Fruit fly (Drosophila melanogaster) whole organism, embryonic: ENCODE results near the gene CG2712.

Source experiments
- ATbp ChIP-seq: fragments of 200-800 bp; sonication (Bioruptor generic); optimal IDR thresholded peaks from 2 replicates; lab custom pipeline; 2017; ENCODE audit warnings: missing biosample characterization, mild to moderate bottlenecking, missing genetic modification characterization, missing genetic modification reagents
- Blimp-1 ChIP-seq: fragments of 200-800 bp; sonication (Bioruptor generic); optimal IDR thresholded peaks from 3 replicates; lab custom pipeline; 2018; ENCODE audit warnings: missing biosample characterization, missing genetic modification characterization, mild to moderate bottlenecking, moderate library complexity, missing genetic modification reagents
- CG10267 ChIP-seq: fragments of 200-800 bp; sonication (Bioruptor generic); optimal IDR thresholded peaks from 2 replicates; lab custom pipeline; 2018; ENCODE audit warnings: missing biosample characterization, mild to moderate bottlenecking, missing genetic modification characterization, moderate library complexity
- CG10462 ChIP-seq: fragments of 200-800 bp; sonication (Bioruptor generic); optimal IDR thresholded peaks from 2 replicates; lab custom pipeline; 2016; ENCODE audit warnings: missing biosample characterization, missing genetic modification characterization
- CG11723 ChIP-seq: fragments of 200-800 bp; sonication (Bioruptor generic); optimal IDR thresholded peaks from 2 replicates; lab custom pipeline; 2017; ENCODE audit warnings: missing biosample characterization, mild to moderate bottlenecking, missing genetic modification characterization
- CG14014 ChIP-seq: fragments of 200-800 bp; sonication (Bioruptor generic); IDR thresholded peaks from 2 replicates; pipeline ENCODE4 v1.3.6; 2022; ENCODE audit warnings: missing biosample characterization, missing genetic modification characterization
- CG15011 ChIP-seq: fragments of 200-800 bp; sonication (Bioruptor generic); optimal IDR thresholded peaks from 3 replicates; lab custom pipeline; 2018; ENCODE audit warnings: missing biosample characterization, mild to moderate bottlenecking, missing genetic modification characterization
- CG15073 ChIP-seq: fragments of 200-800 bp; sonication (Bioruptor generic); optimal IDR thresholded peaks from 2 replicates; lab custom pipeline; 2016; ENCODE audit warnings: missing biosample characterization, missing genetic modification characterization
- CG17361 ChIP-seq: fragments of 200-800 bp; sonication (Bioruptor generic); IDR thresholded peaks from 3 replicates; pipeline ENCODE4 v1.3.6; 2022; ENCODE audit warnings: missing biosample characterization, missing genetic modification characterization
- CG17385 ChIP-seq: fragments of 200-800 bp; sonication (Bioruptor generic); optimal IDR thresholded peaks from 3 replicates; lab custom pipeline; 2018; ENCODE audit warnings: missing biosample characterization, mild to moderate bottlenecking, missing genetic modification characterization
- CG17829 ChIP-seq: fragments of 200-800 bp; optimal IDR thresholded peaks from 2 replicates; lab custom pipeline; 2019; ENCODE audit warnings: missing biosample characterization, mild to moderate bottlenecking, missing genetic modification characterization, moderate library complexity
- CG2120 ChIP-seq: fragments of 200-800 bp; sonication (Bioruptor generic); optimal IDR thresholded peaks from 3 replicates; lab custom pipeline; 2016; ENCODE audit warnings: missing biosample characterization, missing genetic modification characterization
- CG3065 ChIP-seq: fragments of 200-800 bp; sonication (Bioruptor generic); optimal IDR thresholded peaks from 2 replicates; lab custom pipeline; 2016; ENCODE audit warnings: missing biosample characterization, missing genetic modification characterization
- CG31224 ChIP-seq: fragments of 200-800 bp; sonication (Bioruptor generic); IDR thresholded peaks from 2 replicates; pipeline ENCODE4 v1.3.6; 2022; ENCODE audit warnings: missing biosample characterization, missing genetic modification characterization
- CG34224 ChIP-seq: fragments of 200-800 bp; sonication (Bioruptor generic); IDR thresholded peaks from 3 replicates; pipeline ENCODE4 v1.3.6; 2022; ENCODE audit warnings: missing biosample characterization, missing genetic modification characterization; ENCODE audit not compliant: partially characterized antibody
- CG6683 ChIP-seq: fragments of 200-800 bp; sonication (Bioruptor generic); optimal IDR thresholded peaks from 2 replicates; lab custom pipeline; 2017; ENCODE audit warnings: missing biosample characterization, mild to moderate bottlenecking, missing genetic modification characterization, missing genetic modification reagents
- CG6689 ChIP-seq: fragments of 200-800 bp; sonication (Bioruptor generic); IDR thresholded peaks from 2 replicates; pipeline ENCODE4 v1.3.6; 2022; ENCODE audit warnings: missing biosample characterization, missing genetic modification characterization
- CG8359 ChIP-seq: fragments of 200-800 bp; sonication (Bioruptor generic); optimal IDR thresholded peaks from 2 replicates; lab custom pipeline; 2017; ENCODE audit warnings: missing biosample characterization, mild to moderate bottlenecking, missing genetic modification characterization, borderline replicate concordance
- CG8924 ChIP-seq: fragments of 200-800 bp; optimal IDR thresholded peaks from 3 replicates; lab custom pipeline; 2019; ENCODE audit warnings: missing biosample characterization, mild to moderate bottlenecking, missing genetic modification characterization, moderate library complexity
- CoRest ChIP-seq: fragments of 200-800 bp; sonication (Bioruptor generic); optimal IDR thresholded peaks from 3 replicates; lab custom pipeline; 2018; ENCODE audit warnings: missing biosample characterization, mild to moderate bottlenecking, missing genetic modification characterization, moderate library complexity
- Dbx ChIP-seq: fragments of 200-800 bp; sonication (Bioruptor generic); IDR thresholded peaks from 3 replicates; pipeline ENCODE4 v1.3.6; 2022; ENCODE audit warnings: missing biosample characterization, missing genetic modification characterization
- Dek ChIP-seq: fragments of 200-800 bp; sonication (Bioruptor generic); optimal IDR thresholded peaks from 3 replicates; lab custom pipeline; 2019; ENCODE audit warnings: missing biosample characterization, mild to moderate bottlenecking, missing genetic modification characterization, moderate library complexity
- Ets65A ChIP-seq: fragments of 200-800 bp; sonication (Bioruptor generic); peaks from one replicate; lab custom pipeline; 2016; ENCODE audit warnings: missing biosample characterization, missing genetic modification characterization
- HLH3B ChIP-seq: fragments of 200-800 bp; sonication (Bioruptor generic); IDR thresholded peaks from 2 replicates; pipeline ENCODE4 v1.3.6; 2022; ENCODE audit warnings: missing biosample characterization, missing genetic modification characterization
- Hey ChIP-seq: fragments of 200-800 bp; sonication (Bioruptor generic); optimal IDR thresholded peaks from 3 replicates; lab custom pipeline; 2018; ENCODE audit warnings: missing biosample characterization, mild to moderate bottlenecking, missing genetic modification characterization
- Hmr ChIP-seq: fragments of 200-800 bp; sonication (Bioruptor generic); optimal IDR thresholded peaks from 3 replicates; lab custom pipeline; 2017; ENCODE audit warnings: mild to moderate bottlenecking, missing biosample characterization, missing genetic modification reagents, missing genetic modification characterization
- Hr51 ChIP-seq, 2 experiments: fragments of 200-800 bp; sonication (Bioruptor generic); optimal IDR thresholded peaks; 2 replicates in 1 of 2; 3 replicates in 1 of 2; lab custom pipeline; 2016 to 2018; ENCODE audit warnings: missing biosample characterization in 2 of 2, missing genetic modification characterization in 2 of 2, mild to moderate bottlenecking in 1 of 2, moderate library complexity in 1 of 2
- Meics ChIP-seq: fragments of 200-800 bp; sonication (Bioruptor generic); optimal IDR thresholded peaks from 2 replicates; lab custom pipeline; 2017; ENCODE audit warnings: missing biosample characterization, mild to moderate bottlenecking, missing genetic modification characterization
- Neu2 ChIP-seq: fragments of 200-800 bp; sonication (Bioruptor generic); optimal IDR thresholded peaks from 3 replicates; lab custom pipeline; 2016; ENCODE audit warnings: missing biosample characterization, missing genetic modification characterization, borderline replicate concordance
- Oaz ChIP-seq: fragments of 200-800 bp; sonication (Bioruptor generic); IDR thresholded peaks from 2 replicates; pipeline ENCODE4 v1.3.6; 2022; ENCODE audit warnings: missing biosample characterization, missing genetic modification characterization
- Oli ChIP-seq: fragments of 200-800 bp; sonication (Bioruptor generic); optimal IDR thresholded peaks from 2 replicates; lab custom pipeline; 2018; ENCODE audit warnings: missing biosample characterization, mild to moderate bottlenecking, missing genetic modification characterization, moderate library complexity
- Optix ChIP-seq: fragments of 200-800 bp; sonication (Bioruptor generic); IDR thresholded peaks from 3 replicates; pipeline ENCODE4 v1.3.6; 2022; ENCODE audit warnings: missing biosample characterization, missing genetic modification characterization
- PHDP ChIP-seq: fragments of 200-800 bp; sonication (Bioruptor generic); optimal IDR thresholded peaks from 3 replicates; lab custom pipeline; 2018; ENCODE audit warnings: missing biosample characterization, mild to moderate bottlenecking, missing genetic modification characterization, moderate library complexity
- Rfx ChIP-seq: fragments of 200-800 bp; sonication (Bioruptor generic); IDR thresholded peaks from 2 replicates; pipeline ENCODE4 v1.3.6; 2022; ENCODE audit warnings: missing biosample characterization, missing genetic modification characterization
- Sox100B ChIP-seq: fragments of 200-800 bp; sonication (Bioruptor generic); optimal IDR thresholded peaks from 3 replicates; lab custom pipeline; 2018; ENCODE audit warnings: missing biosample characterization, mild to moderate bottlenecking, missing genetic modification characterization
- Xbp1 ChIP-seq: fragments of 200-800 bp; sonication (Bioruptor generic); optimal IDR thresholded peaks from 3 replicates; lab custom pipeline; 2016; ENCODE audit warnings: missing biosample characterization, mild to moderate bottlenecking, missing genetic modification characterization
- az2 ChIP-seq: fragments of 200-800 bp; sonication (Bioruptor generic); optimal IDR thresholded peaks from 3 replicates; lab custom pipeline; 2016; ENCODE audit warnings: missing biosample characterization, missing genetic modification characterization
- crol ChIP-seq: fragments of 200-800 bp; sonication (Bioruptor generic); IDR thresholded peaks from 2 replicates; pipeline ENCODE4 v1.3.6; 2022; ENCODE audit warnings: missing biosample characterization, missing genetic modification characterization
- fd96Cb ChIP-seq: fragments of 200-800 bp; sonication (Bioruptor generic); optimal IDR thresholded peaks from 2 replicates; lab custom pipeline; 2018; ENCODE audit warnings: missing biosample characterization, mild to moderate bottlenecking, missing genetic modification characterization, moderate library complexity
- fu2 ChIP-seq: fragments of 200-800 bp; sonication (Bioruptor generic); optimal IDR thresholded peaks from 2 replicates; lab custom pipeline; 2016; ENCODE audit warnings: missing biosample characterization, missing genetic modification characterization
- grau ChIP-seq: fragments of 200-800 bp; optimal IDR thresholded peaks from 3 replicates; lab custom pipeline; 2019; ENCODE audit warnings: missing biosample characterization, mild to moderate bottlenecking, missing genetic modification characterization, moderate library complexity
- ken ChIP-seq: fragments of 200-800 bp; sonication (Bioruptor generic); IDR thresholded peaks from 3 replicates; pipeline ENCODE4 v1.3.6; 2022; ENCODE audit warnings: missing biosample characterization, missing genetic modification characterization
- nmo ChIP-seq: fragments of 200-800 bp; sonication (Bioruptor generic); optimal IDR thresholded peaks from 2 replicates; lab custom pipeline; 2018; ENCODE audit warnings: missing biosample characterization, mild to moderate bottlenecking, missing genetic modification characterization, moderate library complexity
- prd ChIP-seq, 3 experiments: fragments of >200 bp in 2 of 3; fragments of 200-800 bp in 1 of 3; sonication (Bioruptor generic) in 1 of 3; optimal IDR thresholded peaks in 2 of 3; IDR thresholded peaks in 1 of 3; 2 replicates in 2 of 3; 3 replicates in 1 of 3; pipeline versions ENCODE4 v1.3.6 to Lab custom; 2017 to 2022; ENCODE audit warnings: missing biosample characterization in 1 of 3, missing genetic modification characterization in 1 of 3
- pum ChIP-seq: fragments of 200-800 bp; sonication (Bioruptor generic); optimal IDR thresholded peaks from 2 replicates; lab custom pipeline; 2016; ENCODE audit warnings: missing biosample characterization, missing genetic modification characterization
- slbo ChIP-seq: fragments of 200-800 bp; sonication (Bioruptor generic); IDR thresholded peaks from 2 replicates; pipeline ENCODE4 v1.3.6; 2022; ENCODE audit warnings: missing biosample characterization, missing genetic modification characterization
- stc ChIP-seq: fragments of 200-800 bp; sonication (Bioruptor generic); IDR thresholded peaks from 2 replicates; pipeline ENCODE4 v1.3.6; 2022; ENCODE audit warnings: missing biosample characterization, missing genetic modification characterization
- sug ChIP-seq: fragments of 200-800 bp; optimal IDR thresholded peaks from 2 replicates; lab custom pipeline; 2019; ENCODE audit warnings: missing biosample characterization, mild to moderate bottlenecking, missing genetic modification characterization, moderate library complexity
- ttk ChIP-seq: fragments of 200-800 bp; sonication (Bioruptor generic); IDR thresholded peaks from 2 replicates; pipeline ENCODE4 v2.1.2; 2022; ENCODE audit warnings: missing biosample characterization, missing genetic modification characterization
- tup ChIP-seq: fragments of 200-800 bp; sonication (Bioruptor generic); optimal IDR thresholded peaks from 2 replicates; lab custom pipeline; 2016; ENCODE audit warnings: missing biosample characterization, mild to moderate bottlenecking, missing genetic modification characterization, moderate library complexity

Gene CG2712

DNA sequence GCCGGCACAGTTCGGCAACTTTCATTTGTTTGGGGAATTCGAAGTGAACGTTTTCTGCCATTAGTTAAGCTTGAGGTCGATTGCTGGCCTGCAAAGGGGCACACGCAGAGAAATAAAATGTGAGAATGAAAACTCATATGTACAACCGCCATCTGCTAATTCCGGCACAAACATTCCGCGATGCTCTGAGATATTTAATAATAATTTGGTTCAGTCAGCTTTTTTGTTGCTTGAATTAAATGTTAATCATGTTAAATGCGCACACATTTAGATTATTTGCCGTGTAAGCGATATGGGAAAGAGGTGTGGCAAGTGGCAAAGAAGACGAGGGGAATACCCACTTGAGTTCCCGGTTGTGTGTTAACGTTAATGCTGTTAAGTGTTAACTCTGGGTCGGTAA lies 25.1 kb downstream of the CG2712 start (continued):
- TF ChIP-seq CG34224 (GFP tag; lab: Robert Waterston, UW) = no peak
- peak; percentile 8 for TF ChIP-seq ATbp
- peak; percentile 56 for TF ChIP-seq HLH3B (GFP tag; lab: Robert Waterston, UW)
- no peak for TF ChIP-seq CG3065 (GFP tag; lab: Kevin White, UChicago)
- TF ChIP-seq fu2 (GFP tag; lab: Kevin White, UChicago) = no peak
- TF ChIP-seq Hr51 (GFP tag; optimal IDR thresholded peaks at IDR 0.05; lab: Kevin White, UChicago) = peak in 1 of 2 experiments; percentile 14
- TF ChIP-seq CG11723 = no peak
- peak; percentile 77 for TF ChIP-seq Ets65A (GFP tag; lab: Kevin White, UChicago)
- TF ChIP-seq CG14014 = 0 out of 2 replicates have a peak, but pooled peaks have one; percentile 25
- 0 out of 3 replicates have a peak, but pooled peaks have one; percentile 12 for TF ChIP-seq Optix (GFP tag; lab: Robert Waterston, UW)
- no peak for TF ChIP-seq CG10462
- peak; percentile 44; the same call in 1 of the 3 replicates for TF ChIP-seq Dbx (GFP tag; lab: Robert Waterston, UW)
- TF ChIP-seq CG8924 (tag; lab: Kevin White, UChicago) = no peak
- no peak for TF ChIP-seq Neu2 (GFP tag; lab: Kevin White, UChicago)
- TF ChIP-seq slbo (GFP tag; lab: Robert Waterston, UW) = peak; percentile 45
- no peak for TF ChIP-seq fd96Cb (tag; lab: Kevin White, UChicago)
- no peak for TF ChIP-seq CG15011 (GFP tag; lab: Kevin White, UChicago)
- TF ChIP-seq Oaz (GFP tag; lab: Robert Waterston, UW) = no peak
- TF ChIP-seq CG31224 (GFP tag; lab: Robert Waterston, UW) = no peak
- TF ChIP-seq Rfx = peak; percentile 40
- peak; percentile 9 for TF ChIP-seq CG10267 (tag; lab: Kevin White, UChicago)
- peak; percentile 1 for TF ChIP-seq Sox100B
- peak; percentile 17 for TF ChIP-seq CG17385 (GFP tag; lab: Kevin White, UChicago)
- no peak for TF ChIP-seq CoRest (tag; lab: Kevin White, UChicago)
- TF ChIP-seq CG2120 (GFP tag; lab: Kevin White, UChicago) = peak; percentile 32
- peak; percentile 5 for TF ChIP-seq PHDP
- TF ChIP-seq CG6689 = no peak
- no peak for TF ChIP-seq prd (optimal IDR thresholded peaks at IDR 0.05; lab: Kevin White, UChicago)
- TF ChIP-seq prd (GFP tag; IDR thresholded peaks at IDR 0.05; lab: Robert Waterston, UW) = 0 out of 3 replicates have a peak, but pooled peaks have one; percentile 29
- peak; percentile 15; the same call in 1 of the 2 replicates for TF ChIP-seq ttk (GFP tag; lab: Robert Waterston, UW)
- peak; percentile 11 for TF ChIP-seq CG17829 (tag; lab: Kevin White, UChicago)
- peak; percentile 28 for TF ChIP-seq Xbp1 (GFP tag; lab: Kevin White, UChicago)
- TF ChIP-seq CG17361 (GFP tag; lab: Robert Waterston, UW) = 0 out of 3 replicates have a peak, but pooled peaks have one; percentile 13
- peak; percentile 14 for TF ChIP-seq az2 (GFP tag; lab: Kevin White, UChicago)
- TF ChIP-seq grau = peak; percentile 17
- TF ChIP-seq CG6683 (GFP tag; lab: Kevin White, UChicago) = no peak
- TF ChIP-seq Oli = peak; percentile 26
- no peak for TF ChIP-seq Dek
- TF ChIP-seq ken = no peak
- no peak for TF ChIP-seq CG15073 (GFP tag; lab: Kevin White, UChicago)
- TF ChIP-seq Hmr (GFP tag; lab: Kevin White, UChicago) = peak; percentile 4
- peak; percentile 25 for TF ChIP-seq nmo (GFP tag; lab: Kevin White, UChicago)
- peak; percentile 11 for TF ChIP-seq Meics (GFP tag; lab: Kevin White, UChicago)
- TF ChIP-seq pum (GFP tag; lab: Kevin White, UChicago) = no peak
- no peak for TF ChIP-seq sug
- peak; percentile 35; the same call in 1 of the 2 replicates for TF ChIP-seq stc (GFP tag; lab: Robert Waterston, UW)
- TF ChIP-seq Hey (tag; lab: Kevin White, UChicago) = no peak
- no peak for TF ChIP-seq tup (GFP tag; lab: Kevin White, UChicago)
- TF ChIP-seq crol (GFP tag; lab: Robert Waterston, UW) = no peak
- TF ChIP-seq Blimp-1 = peak; percentile 52
- no peak for TF ChIP-seq CG8359 (GFP tag; lab: Kevin White, UChicago)
